Fruit fly (Drosophila melanogaster) whole organism, prepupa: ENCODE measurements around the gene Prdm13.

Experiments used
- CG10631 ChIP-seq: fragments of 200-800 bp; sonication (Bioruptor generic); optimal IDR thresholded peaks from 2 replicates; lab custom pipeline; 2016; ENCODE audit warnings: missing biosample characterization, missing genetic modification characterization
- CG6276 ChIP-seq: fragments of 200-800 bp; sonication (Bioruptor generic); optimal IDR thresholded peaks from 2 replicates; lab custom pipeline; 2017; ENCODE audit warnings: missing biosample characterization, mild to moderate bottlenecking, missing genetic modification characterization
- CG6854 ChIP-seq: fragments of 200-800 bp; sonication (Bioruptor generic); optimal IDR thresholded peaks from 2 replicates; lab custom pipeline; 2017; ENCODE audit warnings: missing biosample characterization, mild to moderate bottlenecking, missing genetic modification characterization
- CG8632 ChIP-seq: fragments of 200-800 bp; sonication (Bioruptor generic); optimal IDR thresholded peaks from 3 replicates; lab custom pipeline; 2016; ENCODE audit warnings: missing biosample characterization, missing genetic modification characterization
- Hr39 ChIP-seq: fragments of 200-800 bp; sonication (Bioruptor generic); optimal IDR thresholded peaks from 2 replicates; lab custom pipeline; 2016; ENCODE audit warnings: missing biosample characterization, missing genetic modification characterization
- OdsH ChIP-seq: fragments of 200-800 bp; sonication (Bioruptor generic); optimal IDR thresholded peaks from 3 replicates; lab custom pipeline; 2016; ENCODE audit warnings: missing biosample characterization, missing genetic modification characterization
- salr ChIP-seq, 2 experiments: fragments of 200-800 bp; sonication (Bioruptor generic); optimal IDR thresholded peaks; 3 replicates each; lab custom pipeline; 2016 to 2018; ENCODE audit warnings: missing biosample characterization in 2 of 2, missing genetic modification characterization in 2 of 2, mild to moderate bottlenecking in 1 of 2
- vri ChIP-seq: fragments of 200-800 bp; sonication (Bioruptor generic); optimal IDR thresholded peaks from 3 replicates; lab custom pipeline; 2016; ENCODE audit warnings: missing biosample characterization, mild to moderate bottlenecking, missing genetic modification characterization

- TF ChIP-seq CG10631 (GFP tag; lab: Kevin White, UChicago) (no peak), Hr39 (GFP tag; lab: Kevin White, UChicago) (peak; percentile 82), vri (GFP tag; lab: Kevin White, UChicago) (no peak), OdsH (no peak), CG6276 (GFP tag; lab: Kevin White, UChicago) (no peak), salr (GFP tag; optimal IDR thresholded peaks at IDR 0.05; lab: Kevin White, UChicago) (peak in 1 of 2 experiments; percentile 22), CG8632 (GFP tag; lab: Kevin White, UChicago) (no peak), CG6854 (GFP tag; lab: Kevin White, UChicago) (no peak)
These were observed 18.8 kb downstream of the Prdm13 start, which contains the start of gene CG10274 for dm6 chr3L:6181776-6182175.
